Worm (Caenorhabditis elegans): ENCODE measurements around the gene clec-117.

ce11 chrII:247736-248135, 49.1 kb downstream of the clec-117 start:
- no peak for TF ChIP-seq pqm-1 (tag; optimal IDR thresholded peaks at IDR 0.05)
- TF ChIP-seq jun-1 (tag; optimal IDR thresholded peaks at IDR 0.05) = no peak
- TF ChIP-seq dmd-6 (GFP tag; IDR thresholded peaks at IDR 0.05) = no peak
- TF ChIP-seq madf-5 (GFP tag; IDR thresholded peaks at IDR 0.05) = no peak
- no peak for TF ChIP-seq T26A8.4 (GFP tag; IDR thresholded peaks at IDR 0.05)
- no peak for TF ChIP-seq daf-16 (GFP tag; optimal IDR thresholded peaks at IDR 0.05)
- no peak for TF ChIP-seq daf-16 (tag; optimal IDR thresholded peaks at IDR 0.05)
- no peak for TF ChIP-seq dpl-1 (GFP tag; optimal IDR thresholded peaks at IDR 0.05)
- no peak for TF ChIP-seq zfp-3 (GFP tag; conservative IDR thresholded peaks at IDR 0.05)
- TF ChIP-seq unc-62 (GFP tag; optimal IDR thresholded peaks at IDR 0.05 in 1 of 2) = peak in 1 of 2 experiments; percentile 94
- no peak for TF ChIP-seq unc-62 (tag; optimal IDR thresholded peaks at IDR 0.05)
- no peak for TF ChIP-seq ama-1 (optimal IDR thresholded peaks at IDR 0.05)
- no peak for TF ChIP-seq mep-1 (tag; optimal IDR thresholded peaks at IDR 0.05)
- no peak for TF ChIP-seq snpc-4 (tag; optimal IDR thresholded peaks at IDR 0.05)
- TF ChIP-seq lsy-2 (tag; optimal IDR thresholded peaks at IDR 0.05) = no peak
- no peak for TF ChIP-seq nhr-11 (tag; optimal IDR thresholded peaks at IDR 0.05)

Measured in whole organism, L4 larva.